Fruit fly (Drosophila melanogaster) whole organism, embryonic: ENCODE measurements around the gene CG42693.

ENCODE experiments used
- ATbp ChIP-seq: fragments of 200-800 bp; sonication (Bioruptor generic); optimal IDR thresholded peaks from 2 replicates; lab custom pipeline; 2017; ENCODE audit warnings: missing biosample characterization, mild to moderate bottlenecking, missing genetic modification characterization, missing genetic modification reagents
- Adf1 ChIP-seq: fragments of 200-800 bp; sonication (Bioruptor generic); IDR thresholded peaks from 2 replicates; pipeline ENCODE4 v1.3.6; 2022; ENCODE audit warnings: missing biosample characterization, missing genetic modification characterization
- CG10979 ChIP-seq: fragments of 200-800 bp; sonication (Bioruptor generic); optimal IDR thresholded peaks from 2 replicates; lab custom pipeline; 2018; ENCODE audit warnings: missing biosample characterization, mild to moderate bottlenecking, missing genetic modification characterization, moderate library complexity
- CG11456 ChIP-seq: fragments of 200-800 bp; sonication (Bioruptor generic); IDR thresholded peaks from 3 replicates; pipeline ENCODE4 v1.3.6; 2022; ENCODE audit warnings: missing biosample characterization, missing genetic modification characterization
- CG11560 ChIP-seq: fragments of 200-800 bp; sonication (Bioruptor generic); IDR thresholded peaks from 3 replicates; pipeline ENCODE4 v1.3.6; 2022; ENCODE audit warnings: missing biosample characterization, missing genetic modification characterization
- CG12299 ChIP-seq: fragments of 200-800 bp; sonication (Bioruptor generic); optimal IDR thresholded peaks from 2 replicates; lab custom pipeline; 2018; ENCODE audit warnings: missing biosample characterization, mild to moderate bottlenecking, missing genetic modification characterization
- CG12391 ChIP-seq: fragments of 200-800 bp; sonication (Bioruptor generic); optimal IDR thresholded peaks from 3 replicates; lab custom pipeline; 2018; ENCODE audit warnings: missing biosample characterization, mild to moderate bottlenecking, missing genetic modification characterization, moderate library complexity
- CG14710 ChIP-seq: fragments of 200-800 bp; sonication (Bioruptor generic); optimal IDR thresholded peaks from 3 replicates; lab custom pipeline; 2019; ENCODE audit warnings: missing biosample characterization, mild to moderate bottlenecking, missing genetic modification characterization, moderate library complexity
- CG15479 ChIP-seq: fragments of 200-800 bp; sonication (Bioruptor generic); optimal IDR thresholded peaks from 3 replicates; lab custom pipeline; 2019; ENCODE audit warnings: missing biosample characterization, mild to moderate bottlenecking, missing genetic modification characterization, moderate library complexity
- CG18011 ChIP-seq: fragments of 200-800 bp; sonication (Bioruptor generic); optimal IDR thresholded peaks from 2 replicates; lab custom pipeline; 2017; ENCODE audit warnings: missing biosample characterization, missing genetic modification characterization, mild to moderate bottlenecking, moderate library complexity, missing genotype
- CG2712 ChIP-seq: fragments of 200-800 bp; optimal IDR thresholded peaks from 3 replicates; lab custom pipeline; 2019; ENCODE audit warnings: missing biosample characterization, mild to moderate bottlenecking, missing genetic modification characterization, moderate library complexity
- CG31365 ChIP-seq: fragments of 200-800 bp; sonication (Bioruptor generic); optimal IDR thresholded peaks from 2 replicates; lab custom pipeline; 2018; ENCODE audit warnings: missing biosample characterization, mild to moderate bottlenecking, missing genetic modification characterization
- CG34376 ChIP-seq: fragments of 200-800 bp; sonication (Bioruptor generic); optimal IDR thresholded peaks from 2 replicates; lab custom pipeline; 2018; ENCODE audit warnings: missing biosample characterization, mild to moderate bottlenecking, missing genetic modification characterization
- CG5180 ChIP-seq: fragments of 200-800 bp; sonication (Bioruptor generic); optimal IDR thresholded peaks from 3 replicates; lab custom pipeline; 2017; ENCODE audit warnings: missing biosample characterization, missing genetic modification characterization, mild to moderate bottlenecking, moderate library complexity, missing genetic modification reagents
- CG8924 ChIP-seq: fragments of 200-800 bp; optimal IDR thresholded peaks from 3 replicates; lab custom pipeline; 2019; ENCODE audit warnings: missing biosample characterization, mild to moderate bottlenecking, missing genetic modification characterization, moderate library complexity
- Dll ChIP-seq: fragments of 200-800 bp; sonication (Bioruptor generic); IDR thresholded peaks from 4 replicates; pipeline ENCODE4 v1.3.6; 2022; ENCODE audit warnings: missing biosample characterization, missing genetic modification characterization; ENCODE audit not compliant: partially characterized antibody
- HHEX ChIP-seq: fragments of 200-800 bp; sonication (Bioruptor generic); optimal IDR thresholded peaks from 3 replicates; lab custom pipeline; 2017; ENCODE audit warnings: missing biosample characterization, mild to moderate bottlenecking, missing genetic modification characterization, missing genetic modification reagents
- HLH3B ChIP-seq: fragments of 200-800 bp; sonication (Bioruptor generic); IDR thresholded peaks from 2 replicates; pipeline ENCODE4 v1.3.6; 2022; ENCODE audit warnings: missing biosample characterization, missing genetic modification characterization
- Hr78 ChIP-seq, 2 experiments: fragments of 200-800 bp in 1 of 2; fragments of >200 bp in 1 of 2; sonication (Bioruptor generic) in 1 of 2; optimal IDR thresholded peaks; 2 replicates each; lab custom pipeline; 2017 to 2019; ENCODE audit warnings: missing biosample characterization in 2 of 2, missing genetic modification characterization in 2 of 2, mild to moderate bottlenecking in 1 of 2, moderate library complexity in 1 of 2
- MBD-R2 ChIP-seq: fragments of 200-800 bp; sonication (Bioruptor generic); IDR thresholded peaks from 2 replicates; pipeline ENCODE4 v1.3.6; 2022; ENCODE audit warnings: missing biosample characterization, missing genetic modification characterization
- Mrtf ChIP-seq: fragments of 200-800 bp; sonication (Bioruptor generic); IDR thresholded peaks from 3 replicates; pipeline ENCODE4 v1.3.6; 2022; ENCODE audit warnings: missing biosample characterization, missing genetic modification characterization
- Pdp1 ChIP-seq, 2 experiments: fragments of 200-800 bp; sonication (Bioruptor generic); optimal IDR thresholded peaks; 3 replicates each; lab custom pipeline; 2016; ENCODE audit warnings: missing biosample characterization in 2 of 2, missing genetic modification characterization in 2 of 2, mild to moderate bottlenecking in 1 of 2, moderate library complexity in 1 of 2
- Trl ChIP-seq, 3 experiments: fragments of >200 bp in 2 of 3; fragments of 200-800 bp in 1 of 3; sonication (Bioruptor generic) in 1 of 3; optimal IDR thresholded peaks; 2 replicates in 1 of 3; 3 replicates in 2 of 3; lab custom pipeline; 2016 to 2017; ENCODE audit warnings: missing biosample characterization in 1 of 3, missing genetic modification characterization in 1 of 3
- aop ChIP-seq: fragments of 200-800 bp; sonication (Bioruptor generic); IDR thresholded peaks from 2 replicates; pipeline ENCODE4 v1.3.6; 2022; ENCODE audit warnings: missing biosample characterization, missing genetic modification characterization
- cg ChIP-seq: fragments of 200-800 bp; sonication (Bioruptor generic); optimal IDR thresholded peaks from 3 replicates; lab custom pipeline; 2019; ENCODE audit warnings: missing biosample characterization, mild to moderate bottlenecking, missing genetic modification characterization, moderate library complexity
- ci ChIP-seq: fragments of 200-800 bp; sonication (Bioruptor generic); IDR thresholded peaks from 3 replicates; pipeline ENCODE4 v1.3.6; 2022; ENCODE audit warnings: missing biosample characterization, missing genetic modification characterization
- dmrt99B ChIP-seq: fragments of 200-800 bp; sonication (Bioruptor generic); optimal IDR thresholded peaks from 2 replicates; lab custom pipeline; 2018; ENCODE audit warnings: missing biosample characterization, mild to moderate bottlenecking, missing genetic modification characterization, moderate library complexity
- en ChIP-seq: fragments of 200-800 bp; sonication (Bioruptor generic); optimal IDR thresholded peaks from 2 replicates; lab custom pipeline; 2016; ENCODE audit warnings: missing biosample characterization, missing genetic modification characterization
- eyg ChIP-seq: fragments of 200-800 bp; sonication (Bioruptor generic); optimal IDR thresholded peaks from 3 replicates; lab custom pipeline; 2016; ENCODE audit warnings: missing biosample characterization, missing genetic modification characterization
- fd96Cb ChIP-seq: fragments of 200-800 bp; sonication (Bioruptor generic); optimal IDR thresholded peaks from 2 replicates; lab custom pipeline; 2018; ENCODE audit warnings: missing biosample characterization, mild to moderate bottlenecking, missing genetic modification characterization, moderate library complexity
- hkb ChIP-seq, 2 experiments: fragments of 200-800 bp in 1 of 2; fragments of >200 bp in 1 of 2; sonication (Bioruptor generic) in 1 of 2; IDR thresholded peaks in 1 of 2; optimal IDR thresholded peaks in 1 of 2; 2 replicates each; pipeline versions ENCODE4 v1.3.6 to Lab custom; 2017 to 2022; ENCODE audit warnings: missing biosample characterization in 1 of 2, missing genetic modification characterization in 1 of 2
- klu ChIP-seq: fragments of 200-800 bp; sonication (Bioruptor generic); IDR thresholded peaks from 2 replicates; pipeline ENCODE4 v1.3.6; 2022; ENCODE audit warnings: missing biosample characterization, missing genetic modification characterization
- kni ChIP-seq: fragments of 200-800 bp; sonication (Bioruptor generic); optimal IDR thresholded peaks from 3 replicates; lab custom pipeline; 2017; ENCODE audit warnings: mild to moderate bottlenecking, missing biosample characterization, missing genetic modification reagents, missing genetic modification characterization
- lola ChIP-seq, 3 experiments: fragments of >200 bp in 2 of 3; fragments of 200-800 bp in 1 of 3; sonication (Bioruptor generic) in 1 of 3; optimal IDR thresholded peaks; 2 replicates each; lab custom pipeline; 2017 to 2019; ENCODE audit warnings: missing biosample characterization in 3 of 3, missing genetic modification characterization in 3 of 3, mild to moderate bottlenecking in 1 of 3, moderate library complexity in 1 of 3
- lov ChIP-seq, 2 experiments: fragments of 200-800 bp in 1 of 2; fragments of >200 bp in 1 of 2; sonication (Bioruptor generic) in 1 of 2; IDR thresholded peaks in 1 of 2; optimal IDR thresholded peaks in 1 of 2; 2 replicates in 1 of 2; 3 replicates in 1 of 2; pipeline versions ENCODE4 v1.3.6 to Lab custom; 2017 to 2022; ENCODE audit warnings: missing biosample characterization in 1 of 2, missing genetic modification characterization in 1 of 2
- pfk ChIP-seq: fragments of 200-800 bp; sonication (Bioruptor generic); optimal IDR thresholded peaks from 2 replicates; lab custom pipeline; 2018; ENCODE audit warnings: missing biosample characterization, mild to moderate bottlenecking, missing genetic modification characterization, moderate library complexity
- pnt ChIP-seq: fragments of 200-800 bp; sonication (Bioruptor generic); optimal IDR thresholded peaks from 3 replicates; lab custom pipeline; 2016; ENCODE audit warnings: missing biosample characterization, missing genetic modification characterization
- pros ChIP-seq: fragments of 200-800 bp; sonication (Bioruptor generic); optimal IDR thresholded peaks from 3 replicates; lab custom pipeline; 2019; ENCODE audit warnings: missing biosample characterization, mild to moderate bottlenecking, missing genetic modification characterization, moderate library complexity
- ranshi ChIP-seq: fragments of 200-800 bp; sonication (Bioruptor generic); IDR thresholded peaks from 2 replicates; pipeline ENCODE4 v1.3.6; 2022; ENCODE audit warnings: missing biosample characterization, missing genetic modification characterization
- stc ChIP-seq: fragments of 200-800 bp; sonication (Bioruptor generic); IDR thresholded peaks from 2 replicates; pipeline ENCODE4 v1.3.6; 2022; ENCODE audit warnings: missing biosample characterization, missing genetic modification characterization
- ttk ChIP-seq: fragments of 200-800 bp; sonication (Bioruptor generic); IDR thresholded peaks from 2 replicates; pipeline ENCODE4 v2.1.2; 2022; ENCODE audit warnings: missing biosample characterization, missing genetic modification characterization
- tx ChIP-seq: fragments of 200-800 bp; sonication (Bioruptor generic); optimal IDR thresholded peaks from 2 replicates; lab custom pipeline; 2016; ENCODE audit warnings: missing biosample characterization, missing genetic modification characterization
- vvl ChIP-seq: fragments of 200-800 bp; sonication (Bioruptor generic); IDR thresholded peaks from 2 replicates; pipeline ENCODE4 v1.3.6; 2022; ENCODE audit warnings: missing biosample characterization, missing genetic modification characterization
- wdn ChIP-seq: fragments of 200-800 bp; sonication (Bioruptor generic); IDR thresholded peaks from 2 replicates; pipeline ENCODE4 v1.3.6; 2022; ENCODE audit warnings: missing biosample characterization, missing genetic modification characterization
- yki ChIP-seq: fragments of >200 bp; optimal IDR thresholded peaks from 3 replicates; lab custom pipeline; 2018

Gene CG42693

dm6 chr3R:31688671-31689642, 19.2 kb downstream of the CG42693 start (continued):
- TF ChIP-seq CG15479 (GFP tag; lab: Kevin White, UChicago) (peak; percentile 5), CG2712 (tag; lab: Kevin White, UChicago) (peak; percentile 22), CG31365 (tag; lab: Kevin White, UChicago) (no peak), ci (GFP tag; lab: Robert Waterston, UW) (peak; percentile 57; the same call in 1 of the 3 replicates), Dll (peak; percentile 49; the same call in 1 of the 4 replicates), Mrtf (GFP tag; lab: Robert Waterston, UW) (no peak), Hr78 (GFP tag; optimal IDR thresholded peaks at IDR 0.05; lab: Kevin White, UChicago) (peak in 1 of 2 experiments; percentile 71), hkb (optimal IDR thresholded peaks at IDR 0.05; lab: Kevin White, UChicago) (no peak), hkb (GFP tag; IDR thresholded peaks at IDR 0.05; lab: Robert Waterston, UW) (0 out of 2 replicates have a peak, but pooled peaks have one; percentile 28), Pdp1 (GFP tag; optimal IDR thresholded peaks at IDR 0.05; lab: Kevin White, UChicago) (peak in 1 of 2 experiments; percentile 8), CG18011 (GFP tag; lab: Kevin White, UChicago) (no peak), CG14710 (tag; lab: Kevin White, UChicago) (no peak), lov (optimal IDR thresholded peaks at IDR 0.05; lab: Kevin White, UChicago) (no peak), lov (GFP tag; IDR thresholded peaks at IDR 0.05; lab: Robert Waterston, UW) (peak; percentile 63; the same call in 1 of the 3 replicates), wdn (GFP tag; lab: Robert Waterston, UW) (no peak), CG11456 (GFP tag; lab: Robert Waterston, UW) (no peak), dmrt99B (tag; lab: Kevin White, UChicago) (peak; percentile 29), kni (GFP tag; lab: Kevin White, UChicago) (peak; percentile 74), CG12299 (no peak), yki (lab: Kevin White, UChicago) (peak; percentile 72), vvl (GFP tag; lab: Robert Waterston, UW) (peak; percentile 63), lola (GFP tag; optimal IDR thresholded peaks at IDR 0.05; lab: Kevin White, UChicago) (peak in 1 of 3 experiments; percentile 16), HLH3B (GFP tag; lab: Robert Waterston, UW) (no peak), CG34376 (GFP tag; lab: Kevin White, UChicago) (peak; percentile 49), CG12391 (peak; percentile 16), HHEX (peak; percentile 9), MBD-R2 (GFP tag; lab: Robert Waterston, UW) (0 out of 2 replicates have a peak, but pooled peaks have one; percentile 12), ttk (GFP tag; lab: Robert Waterston, UW) (peak; percentile 54; the same call in 1 of the 2 replicates), aop (GFP tag; lab: Robert Waterston, UW) (no peak), pros (GFP tag; lab: Kevin White, UChicago) (peak; percentile 66), stc (peak; percentile 32; the same call in 1 of the 2 replicates), pnt (GFP tag; lab: Kevin White, UChicago) (no peak), pfk (peak; percentile 7), CG8924 (tag; lab: Kevin White, UChicago) (peak; percentile 22), Adf1 (GFP tag; lab: Robert Waterston, UW) (peak; percentile 91), ranshi (GFP tag; lab: Robert Waterston, UW) (no peak), eyg (GFP tag; lab: Kevin White, UChicago) (no peak), CG5180 (GFP tag; lab: Kevin White, UChicago) (peak; percentile 14), en (no peak), CG10979 (peak; percentile 4), tx (GFP tag; lab: Kevin White, UChicago) (no peak), klu (GFP tag; lab: Robert Waterston, UW) (no peak), Trl (optimal IDR thresholded peaks at IDR 0.05; lab: Kevin White, UChicago) (peak; percentile 89 to 90), Trl (GFP tag; optimal IDR thresholded peaks at IDR 0.05; lab: Kevin White, UChicago) (no peak), CG11560 (tag; lab: Robert Waterston, UW) (no peak), cg (GFP tag; lab: Kevin White, UChicago) (peak; percentile 93), ATbp (GFP tag; lab: Kevin White, UChicago) (peak; percentile 18), fd96Cb (peak; percentile 22)
